Fruit fly (Drosophila melanogaster): ENCODE results near the gene CCT3.
A peak's percentile ranks its signal among the peaks of the same experiment; 100 is the strongest.

CCT3 gene

DNA sequence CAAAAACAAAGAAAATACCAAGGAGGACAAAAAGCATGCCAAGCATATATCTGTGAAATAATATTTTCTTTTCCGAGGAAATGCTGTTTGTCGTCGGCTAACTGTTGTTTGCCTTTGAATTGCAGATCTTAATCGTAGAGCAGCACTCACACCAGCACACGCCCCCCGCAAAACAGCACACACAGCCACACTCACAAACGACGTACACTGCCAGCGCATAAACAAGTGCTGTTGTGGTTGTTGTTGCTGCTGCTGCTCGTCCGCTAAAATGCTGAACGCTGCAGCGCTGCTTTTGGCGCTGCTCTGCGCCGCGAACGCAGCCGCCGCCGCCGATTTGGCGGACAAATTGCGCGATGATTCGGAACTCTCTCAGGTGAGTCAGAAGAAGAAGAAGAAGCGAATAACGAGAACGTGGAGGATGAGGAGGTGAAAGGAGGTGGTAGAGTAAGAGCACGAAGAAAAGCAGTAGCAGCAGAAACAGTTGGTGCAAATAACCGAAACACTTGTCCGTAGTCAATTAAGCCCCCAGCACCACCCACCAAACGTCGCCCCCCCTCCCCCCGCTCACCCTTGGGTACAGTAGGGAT, 21.5 kb upstream of the CCT3 start:
- no peak for TF ChIP-seq Ets98B (GFP tag; IDR thresholded peaks at IDR 0.05)
- TF ChIP-seq EcR (GFP tag; optimal IDR thresholded peaks at IDR 0.05) = peak; percentile 34
- peak; percentile 94 for TF ChIP-seq CG13204 (GFP tag; optimal IDR thresholded peaks at IDR 0.05)

DNA sequence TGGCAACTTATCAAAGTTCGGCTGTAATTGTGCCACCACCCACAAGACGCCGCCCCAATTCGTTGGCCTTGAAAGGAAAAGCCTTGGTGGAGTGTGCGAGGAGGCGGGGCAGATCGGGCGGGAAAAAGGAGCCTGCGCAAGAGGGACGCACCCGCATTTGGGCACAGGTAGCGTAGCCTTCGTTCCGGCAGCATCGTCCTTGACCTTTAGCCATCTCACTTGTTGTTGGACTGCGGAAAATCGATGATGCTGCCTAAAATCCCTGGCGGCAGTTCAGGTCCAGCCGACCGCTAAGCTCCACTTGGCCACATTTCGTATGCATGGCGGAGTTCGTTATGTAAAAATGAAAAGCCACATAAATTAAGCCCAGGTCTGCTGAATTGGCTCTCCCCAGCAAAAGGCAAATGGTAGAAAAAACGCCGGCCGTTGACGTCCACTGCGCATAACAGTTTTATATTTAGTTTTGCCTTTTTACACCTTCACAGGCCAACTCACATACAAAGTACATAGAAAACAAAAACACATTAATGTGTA, 20.4 kb upstream of the CCT3 start:
- TF ChIP-seq Ets98B (GFP tag; IDR thresholded peaks at IDR 0.05) (no peak), CG14655 (GFP tag; optimal IDR thresholded peaks at IDR 0.05) (no peak), fd96Ca (GFP tag; IDR thresholded peaks at IDR 0.05) (no peak), CG17806 (tag; optimal IDR thresholded peaks at IDR 0.05) (no peak), EcR (GFP tag; optimal IDR thresholded peaks at IDR 0.05) (no peak), rn (GFP tag; IDR thresholded peaks at IDR 0.05) (no peak), CG8159 (tag; optimal IDR thresholded peaks at IDR 0.05) (no peak), CG8301 (tag; optimal IDR thresholded peaks at IDR 0.05) (no peak), D1 (tag; optimal IDR thresholded peaks at IDR 0.05) (no peak), Pif1B (GFP tag; optimal IDR thresholded peaks at IDR 0.05) (no peak), Snoo (tag; optimal IDR thresholded peaks at IDR 0.05) (no peak), CG34367 (tag; optimal IDR thresholded peaks at IDR 0.05) (no peak), CG9948 (tag; optimal IDR thresholded peaks at IDR 0.05) (no peak), CG4496 (GFP tag; IDR thresholded peaks at IDR 0.05) (no peak), CG10348 (GFP tag; IDR thresholded peaks at IDR 0.05) (no peak), CG32121 (GFP tag; IDR thresholded peaks at IDR 0.05) (no peak), CG15710 (tag; optimal IDR thresholded peaks at IDR 0.05) (no peak), gl (tag; optimal IDR thresholded peaks at IDR 0.05) (no peak), CG13204 (GFP tag; optimal IDR thresholded peaks at IDR 0.05) (no peak), Pif1A (GFP tag; optimal IDR thresholded peaks at IDR 0.05) (no peak)

DNA sequence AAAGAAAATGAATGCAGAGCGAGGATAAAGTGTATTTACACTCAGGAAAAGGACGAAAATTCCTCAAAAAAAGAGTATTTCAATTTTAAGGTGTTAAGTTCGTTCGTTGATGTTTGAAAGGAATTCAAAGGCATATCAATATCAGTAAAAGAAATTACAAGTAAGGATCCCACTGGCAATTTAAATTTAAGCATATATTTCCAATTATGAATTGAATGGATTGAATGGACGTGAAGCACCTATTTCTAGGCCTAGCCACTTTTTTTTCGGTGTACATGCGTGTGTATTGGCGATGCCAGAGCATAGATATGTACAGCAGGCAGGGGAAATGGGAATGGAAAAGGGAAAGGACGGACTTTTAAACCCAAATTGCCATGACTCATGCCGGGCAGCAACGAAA, 16.8 kb upstream of the CCT3 start:
- no peak for TF ChIP-seq gl (tag; optimal IDR thresholded peaks at IDR 0.05)

DNA sequence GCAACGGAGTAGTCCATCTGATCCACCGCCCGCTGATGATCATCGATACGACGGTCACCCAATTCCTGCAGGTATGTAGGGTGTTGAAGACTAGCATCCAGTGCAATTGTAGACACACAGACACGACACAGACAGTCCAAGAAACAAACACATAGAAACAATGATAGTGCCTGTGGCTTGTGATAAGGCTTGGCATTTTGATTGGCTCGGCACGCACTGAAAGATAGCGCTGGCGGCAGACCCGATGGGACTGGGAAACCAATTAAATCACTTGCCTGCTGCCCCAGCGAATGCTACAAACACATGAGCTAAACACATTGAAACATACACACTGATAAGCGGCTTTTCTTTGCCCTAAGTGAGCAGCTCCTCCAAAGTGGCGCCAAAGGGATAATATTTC, 14.7 kb upstream of the CCT3 start:
- TF ChIP-seq Snoo (tag; optimal IDR thresholded peaks at IDR 0.05) (no peak), CG17806 (tag; optimal IDR thresholded peaks at IDR 0.05) (no peak), CG15710 (tag; optimal IDR thresholded peaks at IDR 0.05) (no peak), CG8159 (tag; optimal IDR thresholded peaks at IDR 0.05) (no peak), CG14655 (GFP tag; optimal IDR thresholded peaks at IDR 0.05) (no peak), Ets98B (GFP tag; IDR thresholded peaks at IDR 0.05) (no peak), CG32121 (GFP tag; IDR thresholded peaks at IDR 0.05) (no peak), CG13204 (GFP tag; optimal IDR thresholded peaks at IDR 0.05) (no peak), CG8301 (tag; optimal IDR thresholded peaks at IDR 0.05) (no peak), Pif1B (GFP tag; optimal IDR thresholded peaks at IDR 0.05) (no peak), CG4496 (GFP tag; IDR thresholded peaks at IDR 0.05) (no peak), rn (GFP tag; IDR thresholded peaks at IDR 0.05) (no peak), D1 (tag; optimal IDR thresholded peaks at IDR 0.05) (no peak), CG9948 (tag; optimal IDR thresholded peaks at IDR 0.05) (no peak), CG12605 (GFP tag; IDR thresholded peaks at IDR 0.05) (no peak), gl (tag; optimal IDR thresholded peaks at IDR 0.05) (no peak), CG34367 (tag; optimal IDR thresholded peaks at IDR 0.05) (no peak)

DNA sequence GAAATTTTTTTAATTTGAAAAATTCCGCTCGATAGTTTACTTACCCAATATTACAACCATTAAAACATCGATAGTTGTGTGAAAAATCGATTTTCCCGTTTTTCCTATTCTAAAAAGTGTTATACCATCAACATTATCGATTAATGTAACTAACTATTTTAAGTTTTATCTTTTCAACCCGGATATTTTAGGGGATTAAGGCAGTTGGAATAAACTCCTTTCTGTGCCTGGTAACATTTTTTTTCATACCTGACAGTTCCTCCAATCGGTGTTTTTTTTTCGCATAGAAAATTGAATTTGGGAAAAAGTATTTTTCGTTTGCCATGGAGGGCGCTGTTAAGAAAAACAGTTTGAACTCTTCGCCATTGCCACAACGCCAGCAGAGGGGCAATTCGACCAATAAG, 7.4 kb upstream of the CCT3 start, which contains the start of gene nonA-l:
Gene nonA-l, plus strand, starts transcription at position 201 of the 404 bp plus-strand sequence.
- no peak for TF ChIP-seq D1 (tag; optimal IDR thresholded peaks at IDR 0.05)

DNA sequence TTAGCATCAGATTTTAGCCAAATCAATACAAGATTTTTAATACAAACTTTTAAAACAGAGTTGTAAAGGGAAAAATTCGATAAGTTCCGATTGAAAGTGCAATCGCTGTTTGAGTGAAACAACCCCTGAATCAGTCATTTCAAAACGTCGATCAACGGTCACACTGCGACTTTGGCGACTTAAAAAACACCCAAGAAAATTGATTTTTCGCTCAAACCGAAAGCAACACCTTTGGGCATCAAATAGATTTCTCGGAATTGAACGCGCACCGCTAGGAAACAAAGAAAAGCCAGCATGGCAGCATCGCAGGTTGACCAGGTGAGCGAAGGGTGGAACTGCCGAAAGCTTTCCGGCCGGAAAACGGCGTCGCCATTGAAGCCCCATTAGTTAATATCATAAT, 3.8 kb upstream of the CCT3 start, which contains the start of gene Arl6IP1:
Gene Arl6IP1, plus strand, starts transcription at position 15 of the 400 bp plus-strand sequence.
- no peak for TF ChIP-seq EcR (GFP tag; optimal IDR thresholded peaks at IDR 0.05)
- no peak for TF ChIP-seq Pif1B (GFP tag; optimal IDR thresholded peaks at IDR 0.05)
- TF ChIP-seq Snoo (tag; optimal IDR thresholded peaks at IDR 0.05) = no peak
- no peak for TF ChIP-seq CG12605 (GFP tag; IDR thresholded peaks at IDR 0.05)
- no peak for TF ChIP-seq CG34367 (tag; optimal IDR thresholded peaks at IDR 0.05)
- no peak for TF ChIP-seq gl (tag; optimal IDR thresholded peaks at IDR 0.05)
- no peak for TF ChIP-seq rn (GFP tag; IDR thresholded peaks at IDR 0.05)
- TF ChIP-seq Pif1A (GFP tag; optimal IDR thresholded peaks at IDR 0.05) = no peak

DNA sequence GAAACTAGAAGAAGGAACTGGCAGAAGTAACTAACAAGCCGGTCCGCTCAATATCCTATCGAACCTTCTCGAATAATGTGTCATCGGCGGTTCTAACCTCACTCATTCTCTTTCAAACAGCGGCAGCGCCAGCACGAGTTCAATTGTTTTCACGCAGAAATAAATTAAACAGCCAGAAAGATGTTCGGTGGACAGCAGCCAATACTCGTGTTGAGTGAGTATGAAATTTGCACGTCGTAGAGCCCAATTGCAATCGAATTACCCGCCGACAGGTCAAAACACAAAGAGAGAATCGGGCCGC, 261 bp downstream of the CCT3 start:
- no peak for TF ChIP-seq gl (tag; optimal IDR thresholded peaks at IDR 0.05)
- TF ChIP-seq CG32121 (GFP tag; IDR thresholded peaks at IDR 0.05) = no peak
- no peak for TF ChIP-seq CG14655 (GFP tag; optimal IDR thresholded peaks at IDR 0.05)
- no peak for TF ChIP-seq CG13204 (GFP tag; optimal IDR thresholded peaks at IDR 0.05)
- TF ChIP-seq CG8159 (tag; optimal IDR thresholded peaks at IDR 0.05) = no peak
- TF ChIP-seq Pif1A (GFP tag; optimal IDR thresholded peaks at IDR 0.05) = no peak

DNA sequence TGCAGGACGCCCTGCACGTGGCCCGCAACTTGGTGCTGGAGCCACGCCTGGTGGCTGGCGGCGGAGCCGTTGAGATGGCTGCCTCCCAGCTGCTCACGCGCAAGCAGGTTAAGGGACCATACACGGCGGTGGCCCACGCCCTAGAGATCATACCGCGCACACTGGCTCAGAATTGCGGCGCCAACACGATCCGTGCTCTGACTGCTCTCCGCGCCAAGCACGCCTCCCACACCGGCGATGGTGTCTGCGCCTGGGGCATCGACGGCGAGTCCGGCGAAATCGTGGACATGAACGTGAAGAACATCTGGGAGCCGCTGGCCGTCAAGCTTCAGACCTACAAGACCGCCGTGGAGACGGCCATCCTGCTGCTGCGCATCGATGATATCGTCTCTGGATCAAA, 1.9 kb downstream of the CCT3 start:
- TF ChIP-seq CG8159 (tag; optimal IDR thresholded peaks at IDR 0.05) (no peak), CG17806 (tag; optimal IDR thresholded peaks at IDR 0.05) (no peak), CG12605 (GFP tag; IDR thresholded peaks at IDR 0.05) (no peak), CG10348 (GFP tag; IDR thresholded peaks at IDR 0.05) (no peak), Pif1A (GFP tag; optimal IDR thresholded peaks at IDR 0.05) (no peak), CG13204 (GFP tag; optimal IDR thresholded peaks at IDR 0.05) (no peak), CG32121 (GFP tag; IDR thresholded peaks at IDR 0.05) (no peak)
